Fruit fly (Drosophila melanogaster): ENCODE results near the gene CG31546.
A peak's percentile ranks its signal among the peaks of the same experiment; 100 is the strongest.

Gene CG31546

DNA sequence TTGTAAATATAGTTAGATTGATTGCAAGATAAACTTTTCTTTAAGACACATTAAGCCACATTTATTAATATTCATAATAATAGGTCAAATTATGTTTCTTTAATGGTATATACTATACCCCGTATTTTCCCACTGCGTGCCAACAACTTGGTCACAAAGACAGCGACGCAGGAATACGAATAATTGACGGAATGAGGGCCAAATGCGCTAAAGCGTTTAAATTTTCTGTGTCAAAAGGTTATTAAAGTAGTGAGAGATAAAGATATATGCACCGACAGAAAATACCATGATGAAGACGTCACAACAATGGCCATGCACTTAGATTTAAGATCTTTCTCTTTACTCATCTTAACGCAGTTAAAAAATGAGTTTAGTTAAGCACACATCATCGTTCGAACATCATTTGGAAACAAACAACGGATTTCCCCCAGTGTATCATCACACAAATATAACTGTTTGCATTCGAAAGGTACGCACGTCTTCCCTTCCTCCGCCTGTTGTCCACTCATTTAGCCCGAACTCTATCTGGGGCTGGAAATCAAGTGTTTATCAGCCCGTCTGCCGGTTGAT, 15.0 kb downstream of the CG31546 start (continued):
- TF ChIP-seq eve (GFP tag; optimal IDR thresholded peaks at IDR 0.05) (no peak), CG11085 (GFP tag; IDR thresholded peaks at IDR 0.05) (peak; percentile 48; the same call in 1 of the 2 replicates), crp (GFP tag; optimal IDR thresholded peaks at IDR 0.05) (peak in 1 of 2 experiments; percentile 20), Camta (GFP tag; optimal IDR thresholded peaks at IDR 0.05) (peak; percentile 62), CG17359 (tag; optimal IDR thresholded peaks at IDR 0.05) (peak; percentile 78), Fer3 (tag; optimal IDR thresholded peaks at IDR 0.05) (peak; percentile 58), ase (GFP tag; IDR thresholded peaks at IDR 0.05) (peak; percentile 55; the same call in 1 of the 3 replicates), tin (GFP tag; optimal IDR thresholded peaks at IDR 0.05) (peak; percentile 47), ATbp (GFP tag; optimal IDR thresholded peaks at IDR 0.05) (peak; percentile 71), ab (GFP tag; optimal IDR thresholded peaks at IDR 0.05) (peak; percentile 48), salm (tag; optimal IDR thresholded peaks at IDR 0.05) (peak; percentile 16), gro (GFP tag; optimal IDR thresholded peaks at IDR 0.05) (peak; percentile 57), E2f1 (GFP tag; IDR thresholded peaks at IDR 0.05) (peak; percentile 23; the same call in 1 of the 2 replicates), ind (GFP tag; optimal IDR thresholded peaks at IDR 0.05) (peak; percentile 68), Optix (GFP tag; IDR thresholded peaks at IDR 0.05) (peak; percentile 71; the same call in 2 of the 3 replicates), TFAM (GFP tag; optimal IDR thresholded peaks at IDR 0.05) (no peak), caup (GFP tag; optimal IDR thresholded peaks at IDR 0.05; ENCODE audit: severe bottlenecking) (peak; percentile 51), CG4282 (GFP tag; optimal IDR thresholded peaks at IDR 0.05) (no peak), Drgx (GFP tag; IDR thresholded peaks at IDR 0.05) (peak; percentile 49; the same call in 1 of the 2 replicates), CG4820 (GFP tag; optimal IDR thresholded peaks at IDR 0.05) (peak; percentile 65), fu2 (GFP tag; optimal IDR thresholded peaks at IDR 0.05) (peak; percentile 44), CG9437 (GFP tag; optimal IDR thresholded peaks at IDR 0.05) (peak; percentile 76), ftz-f1 (GFP tag; optimal IDR thresholded peaks at IDR 0.05) (no peak), vnd (GFP tag; IDR thresholded peaks at IDR 0.05; ENCODE audit: partially characterized antibody) (no peak), zfh2 (GFP tag; optimal IDR thresholded peaks at IDR 0.05) (peak; percentile 38), luna (GFP tag; optimal IDR thresholded peaks at IDR 0.05) (peak; percentile 21), CG12104 (GFP tag; optimal IDR thresholded peaks at IDR 0.05) (peak; percentile 73), vfl (GFP tag; optimal IDR thresholded peaks at IDR 0.05) (peak; percentile 44), sna (GFP tag; IDR thresholded peaks at IDR 0.05; ENCODE audit: partially characterized antibody) (no peak), Hmr (GFP tag; optimal IDR thresholded peaks at IDR 0.05) (peak; percentile 59), BtbVII (GFP tag; optimal IDR thresholded peaks at IDR 0.05) (peak; percentile 24), pan (optimal IDR thresholded peaks at IDR 0.05) (no peak), pan (GFP tag; optimal IDR thresholded peaks at IDR 0.05 in 1 of 2, IDR thresholded peaks at IDR 0.05 in 1 of 2) (peak in 1 of 2 experiments; percentile 68), CG9932 (GFP tag; IDR thresholded peaks at IDR 0.05) (peak; percentile 51; the same call in 1 of the 2 replicates), wdn (GFP tag; IDR thresholded peaks at IDR 0.05) (peak; percentile 30; the same call in 1 of the 2 replicates), CG6254 (GFP tag; optimal IDR thresholded peaks at IDR 0.05) (peak; percentile 55), CG15696 (tag; optimal IDR thresholded peaks at IDR 0.05) (no peak), H15 (GFP tag; IDR thresholded peaks at IDR 0.05) (peak; percentile 24; the same call in 1 of the 3 replicates), CG12769 (tag; optimal IDR thresholded peaks at IDR 0.05) (peak; percentile 71), CoRest (tag; optimal IDR thresholded peaks at IDR 0.05) (peak; percentile 74), peb (GFP tag; IDR thresholded peaks at IDR 0.05) (0 out of 2 replicates have a peak, but pooled peaks have one; percentile 35), CG8290 (GFP tag; optimal IDR thresholded peaks at IDR 0.05) (peak; percentile 7), CG8290 (tag; optimal IDR thresholded peaks at IDR 0.05) (peak in 1 of 2 experiments; percentile 81), gce (GFP tag; IDR thresholded peaks at IDR 0.05) (peak; percentile 74), shn (GFP tag; optimal IDR thresholded peaks at IDR 0.05) (peak; percentile 40), Dbx (GFP tag; IDR thresholded peaks at IDR 0.05) (0 out of 3 replicates have a peak, but pooled peaks have one; percentile 16), CG2120 (GFP tag; optimal IDR thresholded peaks at IDR 0.05) (peak; percentile 63), CG12391 (tag; optimal IDR thresholded peaks at IDR 0.05) (peak; percentile 73), CG4404 (GFP tag; IDR thresholded peaks at IDR 0.05) (peak; percentile 39; the same call in 1 of the 2 replicates), sima (GFP tag; optimal IDR thresholded peaks at IDR 0.05) (no peak)
